Worm (Caenorhabditis elegans) whole organism, L3 larva: ENCODE results near the gene cyp-35B2.

ENCODE experiments used
- R02D3.7 ChIP-seq: fragments of 150-350 bp; optimal IDR thresholded peaks from 2 replicates; lab custom pipeline; 2014; ENCODE audit warnings: missing biosample characterization, missing genetic modification characterization
- ZK546.5 ChIP-seq: sonication (generic microtip); optimal IDR thresholded peaks from 2 replicates; lab custom pipeline; 2017; ENCODE audit warnings: missing biosample characterization, missing genetic modification characterization
- ama-1 ChIP-seq: fragments of 150-350 bp; optimal IDR thresholded peaks from 2 replicates; lab custom pipeline; 2018
- ceh-16 ChIP-seq: sonication (generic microtip); optimal IDR thresholded peaks from 2 replicates; lab custom pipeline; 2017; ENCODE audit warnings: missing biosample characterization, missing genetic modification characterization
- ceh-28 ChIP-seq: fragments of 150-350 bp; optimal IDR thresholded peaks from 2 replicates; lab custom pipeline; 2014; ENCODE audit warnings: missing biosample characterization, missing genetic modification reagents, missing genetic modification characterization
- ceh-9 ChIP-seq: sonication (generic microtip); optimal IDR thresholded peaks from 2 replicates; lab custom pipeline; 2018; ENCODE audit warnings: missing biosample characterization, missing genetic modification characterization
- daf-12 ChIP-seq: fragments of 150-350 bp; optimal IDR thresholded peaks from 2 replicates; lab custom pipeline; 2014; ENCODE audit warnings: missing biosample characterization, missing genetic modification reagents, missing genetic modification characterization
- elt-1 ChIP-seq: fragments of 150-350 bp; optimal IDR thresholded peaks from 2 replicates; lab custom pipeline; 2014; ENCODE audit warnings: missing biosample characterization, missing genetic modification characterization
- elt-2 ChIP-seq: sonication (generic microtip); optimal IDR thresholded peaks from 2 replicates; lab custom pipeline; 2016; ENCODE audit warnings: missing genetic modification reagents, mild to moderate bottlenecking, missing genetic modification characterization, missing compliant biosample characterization
- eor-1 ChIP-seq, 2 experiments: fragments of 150-350 bp; optimal IDR thresholded peaks; 2 replicates each; lab custom pipeline; 2014 to 2018; ENCODE audit warnings: missing biosample characterization in 2 of 2, missing genetic modification characterization in 2 of 2
- fkh-10 ChIP-seq: sonication (generic microtip); optimal IDR thresholded peaks from 2 replicates; lab custom pipeline; 2017; ENCODE audit warnings: missing biosample characterization, missing genetic modification reagents, missing genetic modification characterization
- fkh-2 ChIP-seq: fragments of 150-350 bp; optimal IDR thresholded peaks from 2 replicates; lab custom pipeline; 2014; ENCODE audit warnings: missing biosample characterization, missing genetic modification reagents, missing genetic modification characterization
- fos-1 ChIP-seq: fragments of 150-350 bp; optimal IDR thresholded peaks from 2 replicates; lab custom pipeline; 2014; ENCODE audit warnings: missing biosample characterization, missing genetic modification characterization
- hmg-11 ChIP-seq: sonication (generic microtip); optimal IDR thresholded peaks from 2 replicates; lab custom pipeline; 2016; ENCODE audit warnings: missing genetic modification characterization, missing compliant biosample characterization
- lin-15B ChIP-seq: fragments of 150-350 bp; optimal IDR thresholded peaks from 2 replicates; lab custom pipeline; 2014; ENCODE audit warnings: missing biosample characterization, missing genetic modification characterization
- lin-39 ChIP-seq: fragments of 150-350 bp; optimal IDR thresholded peaks from 2 replicates; lab custom pipeline; 2018; ENCODE audit warnings: missing biosample characterization, missing genetic modification reagents, missing genetic modification characterization
- lsy-12 ChIP-seq: sonication (generic microtip); optimal IDR thresholded peaks from 2 replicates; lab custom pipeline; 2016; ENCODE audit warnings: mild to moderate bottlenecking, missing genetic modification characterization, missing compliant biosample characterization
- mdl-1 ChIP-seq: fragments of 150-350 bp; optimal IDR thresholded peaks from 2 replicates; lab custom pipeline; 2014; ENCODE audit warnings: missing biosample characterization, missing genetic modification characterization
- nfya-1 ChIP-seq: sonication (generic microtip); optimal IDR thresholded peaks from 2 replicates; lab custom pipeline; 2017; ENCODE audit warnings: missing genetic modification characterization, mild to moderate bottlenecking, missing compliant biosample characterization, antibody characterized with exemption, moderate library complexity; ENCODE audit not compliant: insufficient read depth
- nhr-12 ChIP-seq: fragments of 150-350 bp; optimal IDR thresholded peaks from 2 replicates; lab custom pipeline; 2014; ENCODE audit warnings: missing biosample characterization, missing genetic modification characterization
- nhr-23 ChIP-seq: fragments of 150-350 bp; optimal IDR thresholded peaks from 2 replicates; lab custom pipeline; 2014; ENCODE audit warnings: missing biosample characterization, missing genetic modification reagents, missing genetic modification characterization
- nhr-237 ChIP-seq: fragments of 150-350 bp; optimal IDR thresholded peaks from 2 replicates; lab custom pipeline; 2014; ENCODE audit warnings: missing biosample characterization, missing genetic modification characterization
- nhr-25 ChIP-seq: sonication (generic microtip); optimal IDR thresholded peaks from 2 replicates; lab custom pipeline; 2017; ENCODE audit warnings: missing biosample characterization, missing genetic modification characterization
- nhr-67 ChIP-seq: fragments of 150-350 bp; optimal IDR thresholded peaks from 2 replicates; lab custom pipeline; 2014; ENCODE audit warnings: missing biosample characterization, missing genetic modification characterization
- nhr-77 ChIP-seq: fragments of 150-350 bp; optimal IDR thresholded peaks from 2 replicates; lab custom pipeline; 2014; ENCODE audit warnings: missing biosample characterization, missing genetic modification characterization
- pha-4 ChIP-seq: fragments of 150-350 bp; optimal IDR thresholded peaks from 2 replicates; lab custom pipeline; 2014; ENCODE audit warnings: missing biosample characterization, missing genetic modification reagents, missing genetic modification characterization
- pqm-1 ChIP-seq: fragments of 150-350 bp; optimal IDR thresholded peaks from 2 replicates; lab custom pipeline; 2017; ENCODE audit warnings: missing biosample characterization, missing genetic modification characterization, inconsistent platforms
- sea-2 ChIP-seq: fragments of 150-350 bp; sonication (generic microtip); optimal IDR thresholded peaks from 4 replicates; lab custom pipeline; 2014; ENCODE audit warnings: missing biosample characterization, missing genetic modification reagents, missing genetic modification characterization
- skn-1 ChIP-seq: fragments of 150-350 bp; optimal IDR thresholded peaks from 2 replicates; lab custom pipeline; 2014; ENCODE audit warnings: missing biosample characterization, missing genetic modification characterization
- snpc-4 ChIP-seq: fragments of 150-350 bp; optimal IDR thresholded peaks from 2 replicates; lab custom pipeline; 2014; ENCODE audit warnings: missing biosample characterization, missing genetic modification characterization
- unc-39 ChIP-seq: sonication (generic microtip); optimal IDR thresholded peaks from 4 replicates; lab custom pipeline; 2017; ENCODE audit warnings: missing biosample characterization, missing genetic modification characterization
- unc-62 ChIP-seq: fragments of 150-350 bp; sonication (generic microtip); optimal IDR thresholded peaks from 4 replicates; lab custom pipeline; 2014; ENCODE audit warnings: missing biosample characterization, missing genetic modification reagents, missing genetic modification characterization
- zag-1 ChIP-seq: fragments of 150-350 bp; optimal IDR thresholded peaks from 2 replicates; lab custom pipeline; 2014; ENCODE audit warnings: missing biosample characterization, missing genetic modification characterization
- ztf-4 ChIP-seq: fragments of 150-350 bp; optimal IDR thresholded peaks from 2 replicates; lab custom pipeline; 2014; ENCODE audit warnings: missing biosample characterization, missing genetic modification characterization

cyp-35B2 gene

DNA sequence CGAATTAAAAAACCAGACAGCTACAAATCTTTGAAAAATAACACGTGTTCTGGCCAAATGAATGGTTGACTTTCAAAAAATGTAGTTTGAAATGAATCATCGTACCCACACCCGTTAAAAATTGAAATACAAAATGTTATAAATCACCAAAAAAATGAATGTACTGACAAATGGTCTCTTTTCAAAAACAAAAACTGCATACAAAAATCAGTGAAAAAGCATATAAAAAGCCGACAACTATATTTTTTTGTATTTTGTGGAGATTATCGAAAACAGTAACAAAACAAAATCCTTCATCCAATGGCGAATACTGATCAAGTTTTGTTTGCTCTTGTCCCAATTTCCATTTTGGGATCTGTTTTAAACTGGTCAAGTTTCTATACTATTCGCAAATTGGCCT, 22.7 kb upstream of the cyp-35B2 start, which contains the start of gene srx-66:
Gene srx-66 (plus strand): TSS at position 301 of the 400 bp plus-strand sequence.
- TF ChIP-seq nhr-23 (tag; lab: Kevin White, UChicago) (no peak), nhr-12 (tag; lab: Kevin White, UChicago) (no peak), pha-4 (tag; lab: Kevin White, UChicago) (no peak), nhr-77 (tag; lab: Kevin White, UChicago) (no peak), sea-2 (GFP tag; lab: Kevin White, UChicago) (no peak), mdl-1 (no peak), fkh-10 (no peak), elt-2 (tag; lab: Kevin White, UChicago) (no peak), ceh-28 (tag; lab: Kevin White, UChicago) (no peak), skn-1 (tag; lab: Kevin White, UChicago) (no peak), lin-39 (tag; lab: Kevin White, UChicago) (no peak), lsy-12 (tag; lab: Kevin White, UChicago) (no peak)

DNA sequence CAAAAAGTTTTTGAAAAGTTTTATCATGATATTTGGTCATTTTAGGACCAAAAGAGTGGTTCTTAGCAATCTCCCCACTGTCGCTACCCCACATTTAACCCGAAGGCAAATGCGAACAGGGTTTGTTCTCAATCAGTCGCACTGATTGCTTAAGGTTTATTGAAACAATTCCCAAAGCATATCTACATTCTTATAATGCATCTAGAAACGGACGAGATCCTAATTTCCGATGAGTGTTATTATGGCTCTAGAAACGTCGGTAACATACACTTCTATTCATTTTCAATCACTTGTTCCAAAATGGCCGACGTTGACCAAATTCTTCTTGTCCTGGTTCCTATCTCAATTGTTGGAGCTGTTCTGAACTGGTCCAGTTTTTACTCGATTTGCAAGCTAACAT, 20.3 kb upstream of the cyp-35B2 start, which contains the start of gene srx-65:
Gene srx-65 (plus strand): TSS at position 301 of the 400 bp plus-strand sequence.
- no peak for TF ChIP-seq lsy-12 (tag; lab: Kevin White, UChicago)
- no peak for TF ChIP-seq mdl-1
- TF ChIP-seq daf-12, result no peak
- no peak for TF ChIP-seq pha-4 (tag; lab: Kevin White, UChicago)
- TF ChIP-seq R02D3.7 (tag; lab: Kevin White, UChicago), result no peak
- no peak for TF ChIP-seq ceh-9 (tag; lab: Kevin White, UChicago)
- TF ChIP-seq unc-62 (GFP tag; lab: Kevin White, UChicago), result no peak
- TF ChIP-seq fkh-2, result no peak

DNA sequence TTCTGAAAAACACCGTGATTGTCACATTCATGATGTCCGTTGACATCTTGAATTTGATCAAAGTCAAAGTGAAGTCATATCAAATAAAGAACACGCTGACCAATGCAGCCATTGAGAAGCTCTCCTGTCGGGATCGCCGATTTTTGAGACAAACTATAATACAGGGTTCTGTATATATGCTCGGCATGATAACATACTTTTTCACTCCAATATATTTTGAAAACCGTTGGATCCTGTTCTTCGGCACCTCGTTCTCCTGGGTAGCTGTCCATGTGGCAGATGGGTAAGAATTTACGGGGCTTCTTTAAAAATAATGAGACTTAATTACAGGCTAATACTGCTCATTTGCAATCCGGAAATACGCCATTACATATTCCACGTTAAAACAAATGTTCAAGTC, 19.4 kb upstream of the cyp-35B2 start:
- TF ChIP-seq elt-1 (no peak), nfya-1 (tag; lab: Kevin White, UChicago) (no peak), lsy-12 (tag; lab: Kevin White, UChicago) (no peak), fos-1 (tag; lab: Kevin White, UChicago) (no peak), pha-4 (tag; lab: Kevin White, UChicago) (no peak), pqm-1 (tag; lab: Kevin White, UChicago) (no peak), lin-39 (tag; lab: Kevin White, UChicago) (no peak), ceh-16 (tag; lab: Kevin White, UChicago) (no peak), ama-1 (no peak), lin-15B (no peak), mdl-1 (no peak), nhr-67 (tag; lab: Kevin White, UChicago) (no peak), snpc-4 (tag; lab: Kevin White, UChicago) (no peak), eor-1 (tag; optimal IDR thresholded peaks at IDR 0.05; lab: Kevin White, UChicago) (no peak), nhr-23 (tag; lab: Kevin White, UChicago) (no peak), ztf-4 (tag; lab: Kevin White, UChicago) (no peak), R02D3.7 (tag; lab: Kevin White, UChicago) (no peak), ZK546.5 (no peak)

DNA sequence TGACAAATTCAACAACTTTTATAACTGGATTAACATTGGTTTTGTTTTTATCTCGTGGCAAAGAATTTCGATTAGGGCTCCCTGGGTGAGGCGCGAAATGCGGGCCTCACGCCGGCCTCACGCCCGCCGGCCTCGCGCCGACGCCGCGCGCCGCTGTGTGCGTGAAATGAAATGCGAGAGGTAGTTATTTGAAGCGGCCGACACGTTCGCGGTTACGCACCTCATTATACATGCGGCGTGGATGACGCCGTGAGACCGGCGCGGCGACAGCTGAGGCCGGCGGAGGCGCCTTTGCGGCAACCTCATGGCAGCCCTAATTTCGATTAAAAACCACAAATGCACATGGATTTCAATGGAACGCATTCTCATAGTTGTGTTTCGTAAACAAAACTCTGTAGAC, 14.4 kb upstream of the cyp-35B2 start:
- TF ChIP-seq lsy-12 (tag; lab: Kevin White, UChicago), result no peak
- TF ChIP-seq nhr-25 (tag; lab: Kevin White, UChicago), result no peak
- no peak for TF ChIP-seq unc-62 (GFP tag; lab: Kevin White, UChicago)
- no peak for TF ChIP-seq nhr-77 (tag; lab: Kevin White, UChicago)
- TF ChIP-seq pha-4 (tag; lab: Kevin White, UChicago), result no peak
- TF ChIP-seq hmg-11 (tag; lab: Kevin White, UChicago), result no peak
- TF ChIP-seq, all 47 proteins: peak for 0

DNA sequence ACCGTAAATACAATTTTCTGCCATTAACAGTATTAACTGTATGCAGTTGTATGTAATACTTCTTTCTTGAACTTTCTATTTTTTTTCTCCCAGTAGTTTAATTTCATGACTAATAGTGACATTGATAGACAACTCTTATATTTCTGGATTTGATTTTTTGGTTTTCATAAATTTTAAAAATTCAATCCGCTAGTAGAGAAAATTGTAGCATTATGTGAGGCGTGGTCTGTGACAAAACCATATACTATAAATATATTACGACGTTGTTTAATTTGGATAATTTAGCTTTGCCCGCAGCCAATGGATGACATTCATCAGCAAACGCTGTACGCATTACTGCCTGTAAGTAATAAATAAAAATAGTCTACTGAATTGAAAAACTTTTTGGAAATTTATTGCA, 12.9 kb upstream of the cyp-35B2 start, which contains the start of gene srx-64:
Gene srx-64 (plus strand): TSS at position 301 of the 400 bp plus-strand sequence.
- TF ChIP-seq nhr-237 (tag; lab: Kevin White, UChicago) (no peak), zag-1 (tag; lab: Kevin White, UChicago) (no peak), unc-39 (tag; lab: Kevin White, UChicago) (no peak), lsy-12 (tag; lab: Kevin White, UChicago) (no peak)
